Worm (Caenorhabditis elegans): ENCODE measurements around the gene cwp-5.
A peak's percentile ranks its signal among the peaks of the same experiment; 100 is the strongest.

The cwp-5 gene

DNA sequence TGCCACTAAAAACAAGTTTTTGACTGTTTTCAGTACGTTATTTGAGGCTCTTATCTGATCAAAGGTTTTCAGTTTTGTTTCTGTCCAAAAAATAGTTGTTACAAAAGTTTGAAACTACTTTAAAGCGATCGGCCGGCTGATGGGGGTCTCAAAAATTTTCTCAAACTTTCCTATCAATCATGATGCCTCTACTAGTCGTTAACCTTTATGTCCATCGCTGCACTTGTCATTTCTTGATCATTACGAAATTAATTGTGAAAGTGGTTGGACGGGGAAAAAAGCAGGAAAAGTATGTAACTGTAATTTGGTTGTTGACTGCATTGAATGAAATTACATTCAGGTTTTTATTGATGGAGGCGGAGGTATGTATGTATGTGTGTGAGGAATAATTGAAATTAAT, 29.9 kb downstream of the cwp-5 start:
- TF ChIP-seq vab-15 (tag; optimal IDR thresholded peaks at IDR 0.05) = no peak
- peak; percentile 14 for TF ChIP-seq blmp-1 (tag; optimal IDR thresholded peaks at IDR 0.05)
- TF ChIP-seq egl-13 (tag; optimal IDR thresholded peaks at IDR 0.05) = no peak
- no peak for TF ChIP-seq fos-1 (tag; optimal IDR thresholded peaks at IDR 0.05)
- TF ChIP-seq xbp-1 (tag; optimal IDR thresholded peaks at IDR 0.05) = no peak
- TF ChIP-seq nhr-76 (tag; optimal IDR thresholded peaks at IDR 0.05) = no peak
- TF ChIP-seq mdl-1 (tag; optimal IDR thresholded peaks at IDR 0.05) = no peak
- TF ChIP-seq isw-1 (GFP tag; IDR thresholded peaks at IDR 0.05) = no peak
- no peak for TF ChIP-seq mep-1 (tag; optimal IDR thresholded peaks at IDR 0.05)
- TF ChIP-seq tlp-1 (tag; optimal IDR thresholded peaks at IDR 0.05) = no peak
- no peak for TF ChIP-seq ets-5 (GFP tag; IDR thresholded peaks at IDR 0.05)
- no peak for TF ChIP-seq F16B12.6 (tag; optimal IDR thresholded peaks at IDR 0.05)
- TF ChIP-seq skn-1 (tag; optimal IDR thresholded peaks at IDR 0.05) = no peak
- no peak for TF ChIP-seq nhr-84 (tag; optimal IDR thresholded peaks at IDR 0.05)
- no peak for TF ChIP-seq C04F5.9 (tag; optimal IDR thresholded peaks at IDR 0.05)
- no peak for TF ChIP-seq nhr-12 (tag; optimal IDR thresholded peaks at IDR 0.05)
- TF ChIP-seq efl-1 (optimal IDR thresholded peaks at IDR 0.05) = no peak
- TF ChIP-seq efl-1 (GFP tag; optimal IDR thresholded peaks at IDR 0.05 in 1 of 2) = peak in 1 of 2 experiments; percentile 90
- TF ChIP-seq lin-14 (GFP tag; optimal IDR thresholded peaks at IDR 0.05) = no peak
- TF ChIP-seq ztf-4 (tag; optimal IDR thresholded peaks at IDR 0.05) = no peak
- TF ChIP-seq nhr-85 (tag) = peak; percentile 83
- no peak for TF ChIP-seq nhr-47 (tag; optimal IDR thresholded peaks at IDR 0.05)
- TF ChIP-seq mab-9 (GFP tag; IDR thresholded peaks at IDR 0.05) = no peak
- TF ChIP-seq ceh-88 (GFP tag; IDR thresholded peaks at IDR 0.05) = no peak
- TF ChIP-seq unc-62 (GFP tag; optimal IDR thresholded peaks at IDR 0.05) = no peak

DNA sequence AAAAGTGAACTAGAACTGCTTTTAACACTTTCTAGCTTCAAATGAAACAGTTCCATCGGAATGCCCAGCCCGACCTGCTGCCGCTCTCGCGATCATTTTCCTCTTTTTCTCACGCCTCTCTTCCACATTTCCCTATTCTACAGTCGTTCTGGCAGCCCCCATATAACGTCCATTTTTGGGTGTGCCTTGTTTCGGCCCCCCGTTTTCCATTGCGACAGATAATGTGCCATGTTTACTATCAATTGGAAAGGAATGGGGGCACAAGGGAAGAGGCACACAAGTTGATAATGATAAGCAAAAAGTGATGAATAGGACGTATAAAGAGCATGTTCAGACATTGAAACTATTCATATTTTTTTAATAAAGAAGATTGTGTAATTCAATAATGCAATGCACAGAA, 30.8 kb downstream of the cwp-5 start:
- TF ChIP-seq ceh-90 (tag; optimal IDR thresholded peaks at IDR 0.05) (no peak), nhr-77 (tag; optimal IDR thresholded peaks at IDR 0.05) (no peak), aha-1 (tag; optimal IDR thresholded peaks at IDR 0.05) (no peak), elt-2 (tag; optimal IDR thresholded peaks at IDR 0.05) (peak; percentile 94), swsn-7 (tag; optimal IDR thresholded peaks at IDR 0.05) (no peak), lin-13 (GFP tag; optimal IDR thresholded peaks at IDR 0.05) (no peak), egl-27 (tag; optimal IDR thresholded peaks at IDR 0.05) (no peak), lin-39 (tag; optimal IDR thresholded peaks at IDR 0.05) (no peak), pqm-1 (tag; optimal IDR thresholded peaks at IDR 0.05) (no peak), ztf-11 (tag; optimal IDR thresholded peaks at IDR 0.05) (peak in 1 of 2 experiments; percentile 4), lin-35 (GFP tag; optimal IDR thresholded peaks at IDR 0.05) (peak in 1 of 2 experiments; percentile 53), isw-1 (GFP tag; IDR thresholded peaks at IDR 0.05) (no peak), lin-15B (tag; optimal IDR thresholded peaks at IDR 0.05) (no peak), nhr-85 (tag) (peak; percentile 60), nhr-90 (tag; optimal IDR thresholded peaks at IDR 0.05; ENCODE audit: poor library complexity) (peak; percentile 30), lin-14 (GFP tag; optimal IDR thresholded peaks at IDR 0.05) (peak; percentile 55), snu-23 (GFP tag; optimal IDR thresholded peaks at IDR 0.05) (peak; percentile 2), lir-3 (tag; optimal IDR thresholded peaks at IDR 0.05; ENCODE audit: poor library complexity) (no peak), zip-4 (GFP tag; optimal IDR thresholded peaks at IDR 0.05) (no peak), unc-130 (tag; optimal IDR thresholded peaks at IDR 0.05) (no peak), skn-1 (tag; optimal IDR thresholded peaks at IDR 0.05) (no peak), jun-1 (tag; optimal IDR thresholded peaks at IDR 0.05) (no peak), nhr-20 (tag; optimal IDR thresholded peaks at IDR 0.05) (peak; percentile 44), elt-3 (tag; optimal IDR thresholded peaks at IDR 0.05) (peak in 1 of 6 experiments; percentile 1), mab-9 (GFP tag; IDR thresholded peaks at IDR 0.05) (no peak), nhr-71 (tag; optimal IDR thresholded peaks at IDR 0.05) (peak; percentile 19), ceh-63 (GFP tag; optimal IDR thresholded peaks at IDR 0.05) (no peak), snpc-4 (tag; optimal IDR thresholded peaks at IDR 0.05) (no peak), rnt-1 (tag; optimal IDR thresholded peaks at IDR 0.05) (no peak)

Data from whole organism, L1 larva.